Fruit fly (Drosophila melanogaster) whole organism, prepupa: ENCODE data around the gene FucTB.

Source experiments
- Blimp-1 ChIP-seq: fragments of 200-800 bp; sonication (Bioruptor generic); optimal IDR thresholded peaks from 3 replicates; lab custom pipeline; 2017; ENCODE audit warnings: missing biosample characterization, missing genetic modification characterization, mild to moderate bottlenecking, moderate library complexity, missing genetic modification reagents
- Hr39 ChIP-seq: fragments of 200-800 bp; sonication (Bioruptor generic); optimal IDR thresholded peaks from 2 replicates; lab custom pipeline; 2016; ENCODE audit warnings: missing biosample characterization, missing genetic modification characterization

DNA sequence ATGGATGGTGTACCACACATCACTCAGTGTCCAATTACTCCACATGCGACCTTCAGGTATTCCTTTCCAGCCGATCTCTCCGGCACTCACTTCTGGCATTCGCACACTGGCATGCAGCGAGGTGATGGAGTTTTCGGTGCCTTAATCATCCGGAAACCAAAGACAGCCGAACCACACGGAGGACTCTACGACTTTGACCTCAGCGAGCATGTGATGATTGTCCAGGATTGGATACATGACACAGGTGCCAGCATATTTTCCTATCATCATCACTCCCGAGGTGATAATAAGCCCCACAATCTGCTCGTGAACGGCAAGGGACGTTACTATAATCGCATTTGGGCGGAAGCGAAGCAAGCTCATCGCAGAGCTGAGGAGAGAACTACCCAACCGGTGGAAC, 6.7 kb downstream of the FucTB start:
- TF ChIP-seq Hr39 (GFP tag; lab: Kevin White, UChicago): no peak
- no peak for TF ChIP-seq Blimp-1 (GFP tag; lab: Kevin White, UChicago)
